Worm (Caenorhabditis elegans): ENCODE results near the gene Y39G8C.2.

Y39G8C.2 gene

DNA sequence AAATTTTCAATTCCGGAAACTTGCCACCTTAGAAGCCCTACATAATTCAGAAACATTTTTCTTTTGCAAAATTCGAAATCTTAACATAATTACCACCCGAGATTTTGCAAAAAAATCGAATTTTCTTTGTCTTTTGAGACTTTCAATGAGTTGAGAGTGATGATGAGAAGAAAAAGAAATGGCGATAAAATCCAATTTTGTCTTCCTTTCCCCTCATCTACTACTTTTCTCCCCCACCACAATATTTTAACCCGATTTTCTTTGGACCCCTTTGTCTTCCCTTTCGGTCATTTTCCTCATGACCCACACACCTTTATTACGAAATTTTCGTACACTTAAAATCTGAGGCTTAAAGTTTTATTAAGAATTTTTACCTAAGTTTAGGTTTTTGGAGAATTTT is 930 bp upstream of the Y39G8C.2 start:
- TF ChIP-seq unc-62 (GFP tag; optimal IDR thresholded peaks at IDR 0.05) = no peak

DNA sequence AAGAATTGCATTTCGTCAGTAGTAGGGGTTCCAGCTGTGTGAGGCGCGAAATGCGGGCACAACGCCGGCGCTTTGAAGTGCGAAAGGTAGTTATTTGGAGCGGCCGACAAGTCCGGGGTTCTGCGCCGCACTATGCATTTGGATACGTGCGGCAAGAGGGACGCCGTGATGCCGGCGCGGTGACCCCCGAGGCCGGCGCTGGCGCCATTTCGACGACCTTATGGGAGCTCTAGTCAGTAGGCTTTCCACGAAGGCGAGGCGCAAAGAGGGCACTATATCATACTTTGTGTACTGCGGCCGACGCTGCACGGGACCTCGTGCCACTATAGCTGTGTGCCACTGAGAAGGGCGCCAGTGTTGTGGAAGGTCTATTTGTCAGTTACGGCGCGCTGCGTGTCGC is 604 bp downstream of the Y39G8C.2 start:
- no peak for TF ChIP-seq unc-62 (GFP tag; optimal IDR thresholded peaks at IDR 0.05)

DNA sequence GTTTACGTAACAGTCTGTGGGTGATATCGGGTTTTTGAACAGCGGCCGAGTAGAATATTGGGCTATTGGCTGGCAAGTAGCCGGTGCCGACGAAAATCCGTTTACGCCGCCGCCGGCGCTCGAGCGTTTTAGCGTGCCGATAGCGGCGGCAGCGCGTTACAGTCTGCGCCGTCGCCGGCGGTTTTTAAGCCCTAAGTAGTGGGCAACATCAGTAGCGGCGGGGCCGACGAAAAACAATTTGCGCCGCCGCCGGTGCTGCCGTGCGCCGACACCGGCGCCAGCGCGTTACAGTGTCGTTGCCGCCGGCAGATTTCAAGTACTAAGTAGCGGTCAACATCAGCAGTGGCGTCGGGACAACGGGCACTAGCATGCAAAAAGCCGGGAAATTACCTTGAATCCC is 1.5 kb downstream of the Y39G8C.2 start:
- TF ChIP-seq unc-62 (GFP tag; optimal IDR thresholded peaks at IDR 0.05) = no peak

DNA sequence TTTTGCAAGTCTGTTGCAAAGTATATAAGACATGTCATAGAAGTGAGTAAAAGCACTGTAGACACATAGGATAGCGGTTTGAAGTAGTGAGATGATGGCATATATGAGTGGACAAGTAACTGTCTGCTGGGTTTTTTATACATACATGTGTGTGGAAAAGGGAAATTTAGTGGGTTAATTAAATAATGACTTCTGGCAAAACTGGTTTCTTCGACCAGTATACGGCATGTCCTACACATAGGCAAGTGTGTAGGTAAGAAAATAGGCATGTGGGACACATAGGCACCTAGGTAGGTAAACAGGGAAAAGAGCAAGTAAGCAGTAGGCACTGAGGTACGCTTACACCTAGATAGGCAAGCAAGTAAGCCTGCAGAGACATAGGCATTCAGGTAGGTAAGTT is 2.8 kb downstream of the Y39G8C.2 start, which contains the start of gene col-87:
Gene col-87 (minus strand): TSS at position 101 of the 400 bp plus-strand sequence.
- TF ChIP-seq unc-62 (GFP tag; optimal IDR thresholded peaks at IDR 0.05) = no peak

DNA sequence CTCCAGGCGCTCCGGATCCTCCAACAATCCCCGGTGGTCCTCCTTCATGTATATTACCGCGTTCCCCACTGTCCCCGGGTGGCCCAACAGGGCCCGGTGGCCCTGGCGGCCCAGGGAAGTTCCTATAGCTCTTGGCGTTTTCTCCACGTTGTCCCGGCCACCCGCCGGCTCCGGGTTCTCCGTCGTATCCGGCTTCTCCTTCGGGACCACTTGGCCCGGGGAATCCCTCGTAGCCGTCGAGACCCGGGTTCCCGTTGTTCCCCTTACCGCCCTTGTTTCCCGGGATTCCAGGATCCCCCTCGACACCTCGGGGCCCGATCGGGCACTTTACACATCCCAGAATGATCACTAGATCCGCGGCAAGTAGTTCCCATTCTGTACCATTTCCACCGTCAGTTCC is 6.2 kb downstream of the Y39G8C.2 start:
- TF ChIP-seq unc-62 (GFP tag; optimal IDR thresholded peaks at IDR 0.05) = no peak

DNA sequence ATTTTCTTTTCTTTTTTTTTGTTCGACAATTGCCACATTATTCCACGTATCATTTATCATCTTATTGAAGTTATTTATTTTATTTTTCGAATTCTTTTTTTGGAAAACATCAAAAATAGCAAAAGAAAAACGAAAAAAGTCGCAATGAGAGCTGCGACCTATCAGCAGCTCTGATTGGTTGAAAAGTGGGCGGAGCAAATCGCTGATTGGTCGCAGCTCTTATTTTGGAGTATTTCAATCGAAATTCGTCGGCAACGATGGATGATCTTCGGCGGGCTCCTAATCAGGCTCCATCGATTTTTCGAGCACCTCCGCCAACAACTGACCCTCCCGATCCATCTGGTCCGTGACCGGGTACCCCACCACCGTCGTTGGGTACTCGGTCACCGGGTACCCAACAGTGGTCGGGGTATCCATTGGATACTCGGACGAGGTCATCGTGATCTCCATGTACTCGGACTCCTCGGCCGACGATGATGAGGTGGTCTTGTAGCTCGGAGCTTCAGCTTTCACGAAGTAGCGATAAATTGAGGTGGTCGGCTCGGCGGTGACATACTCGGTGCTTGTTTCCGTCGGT is 7.5 kb downstream of the Y39G8C.2 start:
- no peak for TF ChIP-seq unc-62 (GFP tag; optimal IDR thresholded peaks at IDR 0.05)

DNA sequence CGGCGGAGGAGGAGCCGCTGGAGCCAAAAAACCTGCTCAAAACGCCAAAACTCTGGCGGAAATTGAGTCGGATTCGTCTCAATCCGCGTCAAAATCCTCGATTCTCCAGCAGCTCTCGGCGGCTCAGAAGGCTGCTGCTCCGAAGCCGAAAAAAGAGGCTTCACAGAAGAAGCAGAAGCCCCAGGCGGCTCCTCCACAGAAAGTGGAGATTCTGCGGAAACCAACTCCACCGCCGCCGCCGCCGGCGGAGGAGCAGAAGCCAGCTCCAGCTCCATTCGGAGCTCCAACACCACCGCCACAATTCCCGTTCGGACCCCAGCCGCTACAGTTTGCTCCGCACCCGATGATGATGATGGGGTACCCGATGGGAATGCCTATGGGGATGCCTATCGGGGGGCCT is 10.5 kb downstream of the Y39G8C.2 start:
- TF ChIP-seq unc-62 (GFP tag; optimal IDR thresholded peaks at IDR 0.05) = no peak

DNA sequence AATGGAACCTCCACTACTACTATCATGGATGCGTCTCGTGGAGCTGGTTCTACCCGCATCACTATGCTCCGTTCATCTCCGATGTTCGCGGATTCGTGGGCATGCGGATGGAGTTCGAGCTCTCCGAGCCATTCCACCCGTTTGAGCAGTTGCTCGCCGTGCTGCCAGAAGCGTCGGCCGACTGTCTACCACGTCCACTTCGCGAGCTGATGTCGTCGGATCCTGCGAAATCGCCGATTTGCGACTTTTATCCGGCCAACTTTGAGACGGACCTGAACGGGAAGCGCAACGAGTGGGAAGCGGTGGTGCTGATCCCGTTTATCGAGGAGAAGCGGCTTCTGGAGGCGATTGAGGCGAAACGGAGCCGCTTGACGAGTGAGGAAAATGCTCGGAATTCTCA is 19.6 kb downstream of the Y39G8C.2 start:
- no peak for TF ChIP-seq unc-62 (GFP tag; optimal IDR thresholded peaks at IDR 0.05)

DNA sequence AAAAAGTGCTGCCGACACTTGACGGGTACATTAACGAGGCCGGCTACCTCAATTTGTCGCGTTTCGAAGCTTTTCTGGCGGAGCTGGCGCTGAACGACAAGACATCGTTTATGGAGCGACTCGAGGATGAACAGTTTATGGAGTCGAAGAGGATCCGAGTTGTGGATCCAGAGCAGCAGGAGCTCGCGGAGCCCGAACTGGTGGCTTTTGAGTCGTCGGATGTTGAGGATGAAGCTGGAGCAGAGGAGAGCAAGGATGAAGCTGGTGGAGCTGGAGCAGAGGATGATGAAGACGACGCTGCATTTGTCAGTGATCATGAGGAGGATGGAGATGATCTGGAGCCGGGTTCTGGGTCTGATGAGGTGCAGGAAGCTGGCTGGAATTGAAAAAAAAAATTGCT is 22.6 kb downstream of the Y39G8C.2 start:
- TF ChIP-seq unc-62 (GFP tag; optimal IDR thresholded peaks at IDR 0.05) = no peak

DNA sequence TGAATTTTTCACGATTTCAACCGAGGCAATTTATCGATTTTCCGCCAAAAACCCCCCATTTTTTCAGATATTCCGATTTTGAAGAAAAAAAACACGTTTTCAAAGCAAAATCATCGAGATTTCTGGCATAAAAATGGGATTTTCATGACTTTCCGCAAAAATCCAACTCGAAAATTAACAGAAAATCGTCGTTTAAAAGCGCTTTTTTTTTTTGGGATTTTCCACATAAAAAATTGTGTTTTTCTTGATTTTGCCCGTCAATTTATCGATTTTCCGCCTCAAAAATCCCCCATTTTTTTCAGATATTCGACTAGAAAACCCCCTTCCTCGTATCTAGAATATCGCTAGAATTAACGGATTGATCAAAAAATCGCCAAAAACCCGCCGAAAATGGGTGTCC is 28.8 kb downstream of the Y39G8C.2 start, which contains the start of gene xrn-1:
Gene xrn-1 (plus strand): TSS at position 301 of the 400 bp plus-strand sequence.
- TF ChIP-seq unc-62 (GFP tag; optimal IDR thresholded peaks at IDR 0.05) = no peak

DNA sequence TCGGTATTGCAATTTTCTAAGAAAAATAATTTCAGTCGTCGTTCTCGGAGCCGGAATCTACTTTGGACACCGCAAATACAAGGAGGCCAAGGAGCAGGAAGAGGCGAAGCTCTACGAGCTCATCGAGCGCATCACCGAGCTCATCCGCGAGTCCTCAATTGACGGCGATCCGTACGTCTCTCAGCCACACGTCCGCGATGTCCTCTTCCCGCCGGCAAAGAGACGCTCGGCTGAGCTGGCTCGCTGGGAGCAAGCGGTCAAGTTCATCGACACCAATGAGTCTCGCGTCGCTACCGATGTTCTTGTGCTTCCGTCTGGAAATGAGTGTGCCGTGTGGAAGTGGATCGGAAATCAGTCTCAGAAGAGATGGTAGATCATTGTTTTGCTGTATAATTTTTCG is 31.9 kb downstream of the Y39G8C.2 start:
- TF ChIP-seq unc-62 (GFP tag; optimal IDR thresholded peaks at IDR 0.05) = no peak

DNA sequence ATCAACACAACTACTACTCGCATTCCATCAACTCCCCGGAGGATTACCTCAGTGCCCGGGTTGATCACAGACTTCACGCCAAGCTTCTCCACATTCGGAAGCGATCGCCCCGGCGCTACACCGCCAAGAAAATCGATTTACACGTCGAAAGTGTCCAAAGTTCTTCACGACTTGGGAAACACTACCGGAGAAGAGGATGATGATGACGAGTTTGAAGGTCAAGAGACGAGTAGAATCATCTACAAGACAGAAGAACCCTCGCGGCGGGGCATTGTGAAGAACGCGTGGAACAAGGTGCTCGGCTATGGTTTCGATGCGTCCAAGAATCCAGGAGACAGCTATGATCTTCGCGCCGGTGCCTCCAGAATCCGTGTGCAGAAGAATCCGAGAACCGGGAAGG is 33.4 kb downstream of the Y39G8C.2 start:
- TF ChIP-seq unc-62 (GFP tag; optimal IDR thresholded peaks at IDR 0.05) = no peak

DNA sequence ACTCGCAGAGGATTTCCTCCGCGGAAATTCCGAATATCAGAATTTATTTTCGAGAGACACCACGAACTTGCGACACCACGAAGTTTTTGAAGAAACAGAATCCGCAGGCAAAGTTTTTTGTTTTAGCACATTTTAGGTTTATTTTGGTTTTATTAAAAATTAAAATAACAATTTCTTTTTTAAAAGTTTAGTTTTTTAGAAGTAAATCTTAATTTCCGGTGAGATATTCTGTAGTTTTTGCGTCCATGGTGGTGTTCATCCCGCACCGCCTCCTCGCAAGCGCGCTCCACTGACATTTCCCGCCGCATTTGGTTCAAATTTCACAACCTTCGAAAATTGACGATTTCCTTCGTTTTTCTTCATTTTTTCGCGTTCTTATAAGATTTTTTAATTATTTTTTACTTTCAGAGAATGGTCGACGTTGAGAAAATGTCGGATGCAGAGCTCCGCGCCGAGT is 34.3 kb downstream of the Y39G8C.2 start, which contains the start of gene lem-2:
Gene lem-2 (plus strand): TSS at position 407 of the 457 bp plus-strand sequence.
- TF ChIP-seq unc-62 (GFP tag; optimal IDR thresholded peaks at IDR 0.05) = no peak

DNA sequence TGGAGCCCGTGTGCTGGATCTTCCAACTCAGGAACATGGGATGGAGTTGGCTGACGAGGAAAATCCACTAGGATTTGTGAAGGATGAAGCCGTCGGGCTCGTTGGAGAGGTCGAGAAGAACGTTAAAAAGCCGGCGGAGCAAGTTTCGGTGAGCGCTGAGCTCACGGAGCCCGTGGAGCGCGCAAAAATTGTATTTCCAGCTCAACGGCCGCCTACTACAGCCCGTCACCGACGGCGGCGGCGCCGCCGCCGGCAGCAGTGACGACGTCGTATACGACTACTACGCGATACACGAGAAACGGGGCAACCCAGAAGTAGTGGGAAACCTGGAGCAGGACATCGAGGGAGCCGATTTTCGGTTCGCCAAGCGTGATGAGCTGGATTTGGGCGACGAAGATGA is 36.5 kb downstream of the Y39G8C.2 start:
- no peak for TF ChIP-seq unc-62 (GFP tag; optimal IDR thresholded peaks at IDR 0.05)

DNA sequence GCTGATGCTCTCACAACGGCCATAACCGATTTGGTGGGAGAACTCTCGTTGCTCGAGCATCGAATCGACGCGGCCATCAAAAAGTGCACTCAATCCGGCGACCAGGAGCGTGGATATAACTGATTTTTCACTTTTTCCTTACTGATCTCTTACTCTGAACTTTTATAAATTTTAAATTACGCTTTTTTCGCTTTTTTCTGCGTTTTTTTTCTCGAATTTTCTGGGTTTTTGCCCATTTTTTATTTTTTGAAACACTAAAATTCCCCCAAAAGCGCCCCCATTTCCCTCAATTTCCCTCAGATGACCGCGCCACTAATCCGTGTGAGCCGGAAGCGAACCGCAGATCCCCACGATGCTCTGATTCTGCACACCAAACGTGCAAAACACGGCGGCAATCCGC is 37.0 kb downstream of the Y39G8C.2 start, which contains the start of gene W01G7.4:
Gene W01G7.4 (plus strand): TSS at position 301 of the 400 bp plus-strand sequence.
- TF ChIP-seq unc-62 (GFP tag; optimal IDR thresholded peaks at IDR 0.05) = no peak

DNA sequence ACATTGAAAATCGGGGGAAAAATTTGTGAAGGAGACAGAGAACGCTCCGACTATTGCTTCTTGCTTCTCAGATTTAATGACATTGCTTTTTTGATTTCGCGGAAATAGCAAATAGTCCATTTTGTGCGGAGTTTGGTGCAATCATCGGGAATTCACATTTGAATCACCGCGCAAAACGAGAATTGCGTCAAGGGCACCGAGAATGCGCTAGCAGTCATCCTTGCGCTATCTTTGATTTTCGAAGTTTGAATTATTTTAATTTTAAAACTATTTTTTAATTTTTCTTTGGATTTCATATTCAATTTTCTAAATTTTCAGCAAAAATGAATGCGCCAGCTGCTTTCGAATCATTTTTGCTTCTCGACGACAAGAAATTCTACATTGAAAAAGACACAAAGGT is 37.7 kb downstream of the Y39G8C.2 start, which contains the start of gene rpb-11:
Gene rpb-11 (plus strand): TSS at position 319 of the 400 bp plus-strand sequence.
- no peak for TF ChIP-seq unc-62 (GFP tag; optimal IDR thresholded peaks at IDR 0.05)

DNA sequence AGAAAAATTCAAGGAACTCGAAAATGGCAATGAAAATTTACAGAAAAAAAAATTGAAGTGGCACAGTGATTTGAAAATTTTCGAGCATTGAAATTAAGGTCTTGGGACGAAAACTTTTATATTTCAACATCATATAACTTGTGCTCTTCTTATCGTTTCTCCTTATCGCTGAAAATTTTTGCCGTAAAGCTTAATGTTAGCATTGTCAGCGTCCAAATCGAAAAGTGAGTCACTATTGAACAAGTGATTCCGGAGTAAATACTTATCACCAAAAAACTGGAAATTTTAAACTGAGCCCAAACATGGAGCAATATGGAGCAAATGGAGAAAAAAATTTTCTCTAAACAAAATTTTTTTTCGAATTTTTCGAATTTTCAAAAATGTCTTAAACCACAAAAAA is 41.7 kb downstream of the Y39G8C.2 start:
- no peak for TF ChIP-seq unc-62 (GFP tag; optimal IDR thresholded peaks at IDR 0.05)

DNA sequence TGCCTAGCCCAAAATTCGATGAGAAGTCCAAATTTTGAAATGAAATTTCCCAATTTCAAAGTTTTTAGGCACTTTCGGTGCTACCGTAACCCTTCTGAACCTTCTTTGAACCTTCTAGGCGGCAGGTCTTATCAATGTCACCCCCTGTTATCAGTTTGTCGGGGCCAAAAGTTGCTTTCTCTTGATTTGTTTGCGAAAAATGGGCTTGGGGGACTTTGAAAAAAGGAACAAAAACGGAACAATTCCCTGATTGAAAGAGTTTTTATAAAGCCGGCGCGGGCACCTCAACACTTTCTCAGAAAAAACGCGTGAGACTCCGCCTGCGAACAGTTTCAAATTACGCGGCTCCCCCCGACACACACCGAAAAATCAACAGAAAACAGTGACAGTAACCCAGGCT is 44.3 kb downstream of the Y39G8C.2 start:
- no peak for TF ChIP-seq unc-62 (GFP tag; optimal IDR thresholded peaks at IDR 0.05)

All from whole organism, dauer.